Worm (Caenorhabditis elegans): ENCODE results near the gene R166.2.

The R166.2 gene

ce11 chrII:10578843-10579430, 41.5 kb upstream of the R166.2 start, which contains the start of gene rpb-6:
Gene rpb-6 (plus strand): TSS chrII:10579380.
- TF ChIP-seq bed-2 (GFP tag; IDR thresholded peaks at IDR 0.05), result no peak
- TF ChIP-seq sdz-38 (tag; optimal IDR thresholded peaks at IDR 0.05), result no peak
- peak; percentile 40 for TF ChIP-seq efl-1 (GFP tag; optimal IDR thresholded peaks at IDR 0.05)
- TF ChIP-seq ceh-58 (GFP tag; IDR thresholded peaks at IDR 0.05), result no peak
- TF ChIP-seq aptf-2 (GFP tag; conservative IDR thresholded peaks at IDR 0.05), result no peak
- no peak for TF ChIP-seq F57A8.1 (GFP tag; optimal IDR thresholded peaks at IDR 0.05)
- TF ChIP-seq lsl-1 (GFP tag; optimal IDR thresholded peaks at IDR 0.05), result peak; percentile 66
- no peak for TF ChIP-seq mcd-1 (GFP tag; IDR thresholded peaks at IDR 0.05)
- TF ChIP-seq hlh-12 (tag; optimal IDR thresholded peaks at IDR 0.05), result no peak
- no peak for TF ChIP-seq attf-6 (GFP tag; IDR thresholded peaks at IDR 0.05)
- TF ChIP-seq aptf-3 (GFP tag; IDR thresholded peaks at IDR 0.05), result no peak
- no peak for TF ChIP-seq athp-1 (tag; optimal IDR thresholded peaks at IDR 0.05)
- TF ChIP-seq cebp-2 (GFP tag; IDR thresholded peaks at IDR 0.05), result no peak
- TF ChIP-seq lin-54 (GFP tag; optimal IDR thresholded peaks at IDR 0.05), result peak; percentile 67
- TF ChIP-seq rpc-1 (optimal IDR thresholded peaks at IDR 0.05), result no peak
- no peak for TF ChIP-seq rpc-1 (tag; optimal IDR thresholded peaks at IDR 0.05)
- TF ChIP-seq dpff-1 (tag; optimal IDR thresholded peaks at IDR 0.05), result no peak
- peak; percentile 9 for TF ChIP-seq dpl-1 (GFP tag; optimal IDR thresholded peaks at IDR 0.05)
- no peak for TF ChIP-seq C17E4.6 (GFP tag; IDR thresholded peaks at IDR 0.05)
- peak; percentile 49; the same call in 1 of the 2 replicates for TF ChIP-seq madf-6 (GFP tag; IDR thresholded peaks at IDR 0.05)
- no peak for TF ChIP-seq Y79H2A.3 (GFP tag; conservative IDR thresholded peaks at IDR 0.05)
- no peak for TF ChIP-seq B0336.3 (GFP tag; IDR thresholded peaks at IDR 0.05)
- TF ChIP-seq attf-3 (GFP tag; conservative IDR thresholded peaks at IDR 0.05), result peak; percentile 92
- peak; percentile 56 for TF ChIP-seq F33H1.4 (GFP tag; IDR thresholded peaks at IDR 0.05)

- TF ChIP-seq attf-6 (GFP tag; IDR thresholded peaks at IDR 0.05) (0 out of 2 replicates have a peak, but pooled peaks have one; percentile 15), C17E4.6 (GFP tag; IDR thresholded peaks at IDR 0.05) (no peak), lin-35 (GFP tag; optimal IDR thresholded peaks at IDR 0.05) (no peak), ama-1 (optimal IDR thresholded peaks at IDR 0.05) (no peak), ama-1 (GFP tag; optimal IDR thresholded peaks at IDR 0.05) (peak in 1 of 2 experiments; percentile 67), ceh-27 (GFP tag; optimal IDR thresholded peaks at IDR 0.05) (no peak), madf-3 (GFP tag; IDR thresholded peaks at IDR 0.05) (no peak), F57C9.4 (tag; optimal IDR thresholded peaks at IDR 0.05) (no peak), D2030.7 (GFP tag; IDR thresholded peaks at IDR 0.05) (no peak), snpc-1.1 (tag; optimal IDR thresholded peaks at IDR 0.05; ENCODE audit: insufficient read depth) (no peak), tbp1 (GFP tag; optimal IDR thresholded peaks at IDR 0.05) (no peak), nhr-120 (GFP tag; IDR thresholded peaks at IDR 0.05) (no peak), ccch-3 (GFP tag; optimal IDR thresholded peaks at IDR 0.05) (no peak), snpc-1.3 (tag; optimal IDR thresholded peaks at IDR 0.05; ENCODE audit: insufficient read depth) (peak; percentile 35), athp-1 (tag; optimal IDR thresholded peaks at IDR 0.05) (no peak), ceh-100 (GFP tag; IDR thresholded peaks at IDR 0.05) (0 out of 2 replicates have a peak, but pooled peaks have one; percentile 9), bed-1 (GFP tag; IDR thresholded peaks at IDR 0.05) (no peak), attf-3 (GFP tag; conservative IDR thresholded peaks at IDR 0.05) (no peak), zfh-2 (GFP tag; conservative IDR thresholded peaks at IDR 0.05) (no peak), hlh-12 (tag; optimal IDR thresholded peaks at IDR 0.05) (no peak), F57A8.1 (GFP tag; optimal IDR thresholded peaks at IDR 0.05) (no peak), ceh-79 (tag; optimal IDR thresholded peaks at IDR 0.05) (no peak), B0261.1 (tag; optimal IDR thresholded peaks at IDR 0.05) (no peak), F52B5.7 (tag; optimal IDR thresholded peaks at IDR 0.05) (no peak), let-607 (tag; optimal IDR thresholded peaks at IDR 0.05) (no peak), gei-17 (GFP tag; optimal IDR thresholded peaks at IDR 0.05) (no peak), madf-10 (tag; optimal IDR thresholded peaks at IDR 0.05) (no peak), attf-5 (GFP tag; optimal IDR thresholded peaks at IDR 0.05) (no peak), tbx-9 (tag; optimal IDR thresholded peaks at IDR 0.05; ENCODE audit: borderline replicate concordance) (no peak), cebp-1 (GFP tag; IDR thresholded peaks at IDR 0.05) (no peak), cebp-1 (tag; optimal IDR thresholded peaks at IDR 0.05) (no peak)
Measured at ce11 chrII:10574177-10574576, 36.7 kb upstream of the R166.2 start.

All from whole organism, young adult.